Worm (Caenorhabditis elegans): ENCODE results near the gene hpo-31.

ce11 chrV:13833951-13834350 is 11.1 kb downstream of the hpo-31 start, which contains the start of gene srx-129:
- no peak for TF ChIP-seq ceh-19 (GFP tag; optimal IDR thresholded peaks at IDR 0.05)
- TF ChIP-seq lim-6 (tag; optimal IDR thresholded peaks at IDR 0.05), result no peak
